Fruit fly (Drosophila melanogaster): Measurements from ENCODE around the gene CG8006.

Gene CG8006

DNA sequence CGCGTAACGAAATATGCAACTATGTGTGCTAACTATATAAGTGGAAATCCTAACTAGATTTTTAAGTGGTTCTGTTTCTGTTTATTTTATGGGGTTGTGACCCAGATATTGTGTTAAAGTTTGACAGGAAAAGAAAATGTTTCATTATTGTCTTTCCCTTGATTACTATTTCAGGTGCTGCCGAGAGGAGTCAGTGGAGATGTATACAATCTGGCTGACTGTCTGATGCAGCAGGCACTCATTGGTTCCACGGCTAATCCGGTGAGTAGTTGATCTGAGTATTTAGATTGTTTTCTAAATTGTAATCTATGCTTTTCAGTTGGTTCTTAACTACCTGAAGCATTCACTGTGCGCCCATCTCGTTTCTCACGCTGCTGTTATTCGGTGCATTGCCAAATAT is 18.7 kb upstream of the CG8006 start, which contains the start of gene CG7387:
Gene CG7387 (minus strand): TSS at position 101 of the 400 bp plus-strand sequence.
- TF ChIP-seq Pif1A (GFP tag; optimal IDR thresholded peaks at IDR 0.05) = no peak
- TF ChIP-seq CG13204 (GFP tag; optimal IDR thresholded peaks at IDR 0.05) = no peak
- no peak for TF ChIP-seq fd96Ca (GFP tag; IDR thresholded peaks at IDR 0.05)

DNA sequence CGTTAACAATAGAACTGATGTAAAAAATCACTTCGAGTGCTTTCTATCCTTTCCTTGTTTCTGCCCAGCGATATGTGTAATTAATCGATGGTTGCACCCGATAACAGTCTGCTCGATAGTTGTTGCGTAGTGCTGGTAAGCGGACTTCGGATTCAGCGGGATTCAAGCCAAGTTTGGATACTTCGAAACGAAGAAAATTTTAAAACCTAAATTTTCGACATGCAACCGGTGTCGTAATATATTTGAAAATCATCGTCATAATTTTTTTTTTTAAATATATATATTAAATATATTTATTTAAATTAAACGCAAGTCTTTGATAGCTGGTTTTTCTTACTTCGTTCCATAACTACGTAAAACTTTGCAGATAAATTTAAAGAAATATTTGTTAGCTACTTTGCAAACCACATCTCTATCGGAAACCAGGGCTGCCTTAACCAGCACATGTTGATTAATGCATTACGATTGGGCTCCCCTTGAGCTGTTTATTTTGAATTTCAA is 13.9 kb upstream of the CG8006 start, which contains the start of the genes UbcE2M and Dhps:
Gene UbcE2M (minus strand): TSS at position 209 of the 501 bp plus-strand sequence.
Gene Dhps (plus strand): TSS at position 429 of the 501 bp plus-strand sequence.
- peak; percentile 69 for TF ChIP-seq Snoo (tag; optimal IDR thresholded peaks at IDR 0.05)
- TF ChIP-seq gl (tag; optimal IDR thresholded peaks at IDR 0.05) = no peak
- peak; percentile 69 for TF ChIP-seq CG17806 (tag; optimal IDR thresholded peaks at IDR 0.05)
- no peak for TF ChIP-seq Pif1A (GFP tag; optimal IDR thresholded peaks at IDR 0.05)
- no peak for TF ChIP-seq CG12605 (GFP tag; IDR thresholded peaks at IDR 0.05)
- TF ChIP-seq CG9948 (tag; optimal IDR thresholded peaks at IDR 0.05) = peak; percentile 68
- TF ChIP-seq Ets98B (GFP tag; IDR thresholded peaks at IDR 0.05) = peak; percentile 53
- no peak for TF ChIP-seq CG8159 (tag; optimal IDR thresholded peaks at IDR 0.05)
- TF ChIP-seq CG10348 (GFP tag; IDR thresholded peaks at IDR 0.05) = 0 out of 2 replicates have a peak, but pooled peaks have one; percentile 30
- TF ChIP-seq CG15710 (tag; optimal IDR thresholded peaks at IDR 0.05) = peak; percentile 79
- TF ChIP-seq Pif1B (GFP tag; optimal IDR thresholded peaks at IDR 0.05) = no peak
- TF ChIP-seq fd96Ca (GFP tag; IDR thresholded peaks at IDR 0.05) = peak; percentile 67
- no peak for TF ChIP-seq CG34367 (tag; optimal IDR thresholded peaks at IDR 0.05)
- no peak for TF ChIP-seq CG14655 (GFP tag; optimal IDR thresholded peaks at IDR 0.05)
- peak; percentile 67; the same call in 2 of the 3 replicates for TF ChIP-seq CG4496 (GFP tag; IDR thresholded peaks at IDR 0.05)
- TF ChIP-seq CG13204 (GFP tag; optimal IDR thresholded peaks at IDR 0.05) = no peak

DNA sequence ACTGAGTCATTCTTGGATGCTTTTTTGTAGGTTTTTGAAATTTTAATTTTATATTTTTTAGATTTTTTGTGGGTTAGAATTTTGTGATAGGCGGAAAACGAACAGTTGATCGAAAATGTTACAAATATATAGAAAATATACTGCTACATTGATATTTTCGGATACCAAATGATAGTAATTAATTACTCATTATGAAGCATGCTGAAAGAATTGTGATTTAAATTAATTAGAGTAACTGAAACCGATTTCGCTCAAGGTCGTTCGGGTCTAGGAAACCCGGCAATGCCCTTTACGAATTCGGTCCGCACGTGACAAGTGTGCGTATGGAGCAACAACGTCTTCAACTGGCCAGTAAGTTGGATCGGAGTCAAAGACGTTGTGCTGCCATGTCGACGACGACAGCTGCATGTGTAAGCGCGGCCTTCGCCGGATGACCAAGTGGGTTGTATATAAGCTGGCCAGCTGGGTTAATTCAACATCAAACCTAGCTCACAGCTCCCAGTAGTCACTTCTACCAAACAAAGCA is 9.3 kb upstream of the CG8006 start, which contains the start of the genes CG7366 and CG13679:
Gene CG7366 (minus strand): TSS at position 101 of the 526 bp plus-strand sequence.
Gene CG13679 (plus strand): TSS at position 476 of the 526 bp plus-strand sequence.
- no peak for TF ChIP-seq CG9948 (tag; optimal IDR thresholded peaks at IDR 0.05)
- TF ChIP-seq CG17806 (tag; optimal IDR thresholded peaks at IDR 0.05) = no peak
- no peak for TF ChIP-seq CG10348 (GFP tag; IDR thresholded peaks at IDR 0.05)
- no peak for TF ChIP-seq CG13204 (GFP tag; optimal IDR thresholded peaks at IDR 0.05)
- TF ChIP-seq CG8159 (tag; optimal IDR thresholded peaks at IDR 0.05) = no peak
- no peak for TF ChIP-seq CG34367 (tag; optimal IDR thresholded peaks at IDR 0.05)
- no peak for TF ChIP-seq CG12605 (GFP tag; IDR thresholded peaks at IDR 0.05)
- no peak for TF ChIP-seq Pif1A (GFP tag; optimal IDR thresholded peaks at IDR 0.05)
- no peak for TF ChIP-seq CG15710 (tag; optimal IDR thresholded peaks at IDR 0.05)
- no peak for TF ChIP-seq gl (tag; optimal IDR thresholded peaks at IDR 0.05)
- no peak for TF ChIP-seq Ets98B (GFP tag; IDR thresholded peaks at IDR 0.05)
- no peak for TF ChIP-seq CG32121 (GFP tag; IDR thresholded peaks at IDR 0.05)
- TF ChIP-seq CG8301 (tag; optimal IDR thresholded peaks at IDR 0.05) = no peak
- no peak for TF ChIP-seq rn (GFP tag; IDR thresholded peaks at IDR 0.05)

DNA sequence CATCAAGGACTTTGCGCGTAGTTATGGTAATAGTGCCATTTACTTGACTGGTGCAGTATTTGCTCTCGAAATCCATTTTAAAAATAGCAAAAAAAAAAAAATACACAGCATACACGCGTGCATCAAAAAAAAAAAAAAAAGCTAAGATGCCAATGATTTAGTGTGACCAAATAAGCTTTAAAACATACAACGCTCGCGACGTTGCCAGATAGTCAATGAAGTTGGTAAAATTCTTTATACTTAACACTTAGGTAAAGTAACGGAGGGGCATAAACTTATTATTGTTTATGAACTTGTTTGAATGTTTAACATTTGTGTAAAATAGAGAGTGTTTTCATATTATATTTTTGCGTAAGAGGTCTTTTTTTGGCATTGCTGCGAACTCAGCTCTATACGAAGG is 1.1 kb upstream of the CG8006 start, which contains the start of gene tut:
Gene tut (minus strand): TSS at position 148 of the 400 bp plus-strand sequence.
- TF ChIP-seq CG8159 (tag; optimal IDR thresholded peaks at IDR 0.05) (no peak), CG32121 (GFP tag; IDR thresholded peaks at IDR 0.05) (no peak), Snoo (tag; optimal IDR thresholded peaks at IDR 0.05) (no peak), CG10348 (GFP tag; IDR thresholded peaks at IDR 0.05) (no peak), CG14655 (GFP tag; optimal IDR thresholded peaks at IDR 0.05) (no peak), CG15710 (tag; optimal IDR thresholded peaks at IDR 0.05) (no peak), gl (tag; optimal IDR thresholded peaks at IDR 0.05) (no peak), CG4496 (GFP tag; IDR thresholded peaks at IDR 0.05) (no peak), rn (GFP tag; IDR thresholded peaks at IDR 0.05) (no peak), Pif1B (GFP tag; optimal IDR thresholded peaks at IDR 0.05) (no peak), CG8301 (tag; optimal IDR thresholded peaks at IDR 0.05) (no peak), EcR (GFP tag; optimal IDR thresholded peaks at IDR 0.05) (no peak), CG12605 (GFP tag; IDR thresholded peaks at IDR 0.05) (no peak), CG17806 (tag; optimal IDR thresholded peaks at IDR 0.05) (no peak), CG9948 (tag; optimal IDR thresholded peaks at IDR 0.05) (no peak), Pif1A (GFP tag; optimal IDR thresholded peaks at IDR 0.05) (no peak), D1 (tag; optimal IDR thresholded peaks at IDR 0.05) (no peak), CG34367 (tag; optimal IDR thresholded peaks at IDR 0.05) (no peak), fd96Ca (GFP tag; IDR thresholded peaks at IDR 0.05) (no peak)

DNA sequence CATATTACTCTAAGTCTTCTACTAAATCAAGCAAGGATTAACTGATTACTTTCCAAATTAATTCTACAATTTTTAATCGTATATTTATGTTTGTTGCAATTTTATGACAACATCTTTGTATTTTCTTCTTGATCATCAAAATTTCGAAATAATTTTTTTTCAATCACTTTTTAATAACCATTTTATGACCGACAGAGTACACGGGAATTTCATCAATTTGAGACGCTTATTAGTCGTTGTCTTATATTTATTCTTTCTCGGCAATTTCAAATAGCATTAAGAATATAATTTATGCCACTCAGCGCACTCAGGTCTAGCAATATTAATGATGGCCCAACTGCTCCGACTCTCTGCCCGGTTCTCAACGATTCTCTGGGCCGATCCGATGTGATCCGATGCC is 3.3 kb downstream of the CG8006 start, which contains the start of gene CG8012:
Gene CG8012 (plus strand): TSS at position 301 of the 400 bp plus-strand sequence.
- no peak for TF ChIP-seq CG9948 (tag; optimal IDR thresholded peaks at IDR 0.05)
- no peak for TF ChIP-seq CG10348 (GFP tag; IDR thresholded peaks at IDR 0.05)
- no peak for TF ChIP-seq CG32121 (GFP tag; IDR thresholded peaks at IDR 0.05)
- no peak for TF ChIP-seq Pif1A (GFP tag; optimal IDR thresholded peaks at IDR 0.05)
- TF ChIP-seq Snoo (tag; optimal IDR thresholded peaks at IDR 0.05) = no peak
- TF ChIP-seq CG8301 (tag; optimal IDR thresholded peaks at IDR 0.05) = no peak
- TF ChIP-seq EcR (GFP tag; optimal IDR thresholded peaks at IDR 0.05) = no peak
- no peak for TF ChIP-seq CG17806 (tag; optimal IDR thresholded peaks at IDR 0.05)
- no peak for TF ChIP-seq CG34367 (tag; optimal IDR thresholded peaks at IDR 0.05)
- TF ChIP-seq CG12605 (GFP tag; IDR thresholded peaks at IDR 0.05) = no peak
- no peak for TF ChIP-seq rn (GFP tag; IDR thresholded peaks at IDR 0.05)

dm6 chr3L:8218883-8219282 is 7.2 kb downstream of the CG8006 start, which contains the start of gene CG13674:
Gene CG13674 (minus strand): TSS chr3L:8218983.
- TF ChIP-seq CG13204 (GFP tag; optimal IDR thresholded peaks at IDR 0.05) = no peak
- no peak for TF ChIP-seq CG12605 (GFP tag; IDR thresholded peaks at IDR 0.05)
- no peak for TF ChIP-seq Pif1A (GFP tag; optimal IDR thresholded peaks at IDR 0.05)

Data from whole organism, pupa.